Worm (Caenorhabditis elegans) whole organism, young adult: ENCODE results near the gene msp-51.

Experiments
- B0019.2 ChIP-seq: fragments of 200-800 bp; sonication (Bioruptor generic); conservative IDR thresholded peaks from 2 replicates; pipeline ENCODE4 v1.3.6; 2022; ENCODE audit warnings: missing genetic modification reagents, missing genetic modification characterization, missing compliant biosample characterization
- B0336.3 ChIP-seq: fragments of 200-800 bp; sonication (Bioruptor generic); IDR thresholded peaks from 2 replicates; pipeline ENCODE4 v1.3.6; 2022; ENCODE audit warnings: missing genetic modification characterization, missing compliant biosample characterization
- C06A6.2 ChIP-seq: fragments of 200-800 bp; sonication (Bioruptor generic); conservative IDR thresholded peaks from 2 replicates; pipeline ENCODE4 v1.3.6; 2022; ENCODE audit warnings: missing genetic modification characterization, missing compliant biosample characterization
- F10E7.11 ChIP-seq: sonication (generic microtip); optimal IDR thresholded peaks from 2 replicates; lab custom pipeline; 2017; ENCODE audit warnings: mild to moderate bottlenecking, missing genetic modification characterization, moderate library complexity, missing compliant biosample characterization
- F39B2.1 ChIP-seq: fragments of 200-800 bp; sonication (Bioruptor generic); IDR thresholded peaks from 2 replicates; pipeline ENCODE4 v1.3.6; 2022; ENCODE audit warnings: missing genetic modification reagents, missing genetic modification characterization, missing compliant biosample characterization
- F57A8.1 ChIP-seq: fragments of 200-800 bp; sonication (Bioruptor generic); optimal IDR thresholded peaks from 2 replicates; lab custom pipeline; 2018; ENCODE audit warnings: mild to moderate bottlenecking, missing genetic modification characterization, moderate library complexity, missing compliant biosample characterization
- K11D2.4 ChIP-seq: fragments of 200-800 bp; sonication (Bioruptor generic); IDR thresholded peaks from 2 replicates; pipeline ENCODE4 v1.3.6; 2022; ENCODE audit warnings: missing genetic modification reagents, missing genetic modification characterization, missing compliant biosample characterization
- T07F8.4 ChIP-seq: sonication (generic microtip); optimal IDR thresholded peaks from 2 replicates; lab custom pipeline; 2016; ENCODE audit warnings: mild to moderate bottlenecking, missing genetic modification characterization, moderate library complexity, missing compliant biosample characterization
- Y53F4B.3 ChIP-seq: fragments of 200-800 bp; sonication (Bioruptor generic); IDR thresholded peaks from 2 replicates; pipeline ENCODE4 v1.3.6; 2022; ENCODE audit warnings: missing genetic modification reagents, missing genetic modification characterization, missing compliant biosample characterization
- Y53G8AR.9 ChIP-seq: fragments of 200-800 bp; sonication (Bioruptor generic); conservative IDR thresholded peaks from 2 replicates; pipeline ENCODE4 v1.3.6; 2022; ENCODE audit warnings: missing genetic modification reagents, missing genetic modification characterization, missing compliant biosample characterization
- Y56A3A.18 ChIP-seq: fragments of 200-800 bp; sonication (Bioruptor generic); IDR thresholded peaks from 2 replicates; pipeline ENCODE4 v1.3.6; 2022; ENCODE audit warnings: missing genetic modification reagents, missing genetic modification characterization, missing compliant biosample characterization
- Y79H2A.3 ChIP-seq: fragments of 200-800 bp; sonication (Bioruptor generic); conservative IDR thresholded peaks from 2 replicates; pipeline ENCODE4 v1.3.6; 2022; ENCODE audit warnings: missing genetic modification reagents, missing genetic modification characterization, missing compliant biosample characterization
- Y95B8A.8 ChIP-seq: fragments of 200-800 bp; sonication (Bioruptor generic); IDR thresholded peaks from 2 replicates; pipeline ENCODE4 v1.3.6; 2022; ENCODE audit warnings: missing genetic modification reagents, missing genetic modification characterization, missing compliant biosample characterization
- ama-1 ChIP-seq, 3 experiments: fragments of 150-350 bp in 1 of 3; sonication (generic microtip) in 2 of 3; optimal IDR thresholded peaks; 2 replicates each; lab custom pipeline; 2014 to 2018; ENCODE audit warnings: missing biosample characterization in 2 of 3, missing genetic modification characterization in 2 of 3, missing genetic modification reagents in 2 of 3
- aptf-3 ChIP-seq: fragments of 200-800 bp; sonication (Bioruptor generic); IDR thresholded peaks from 2 replicates; pipeline ENCODE4 v1.3.6; 2022; ENCODE audit warnings: missing genetic modification characterization, missing compliant biosample characterization
- atf-7 ChIP-seq: sonication (generic microtip); optimal IDR thresholded peaks from 2 replicates; lab custom pipeline; 2017; ENCODE audit warnings: mild to moderate bottlenecking, missing genetic modification characterization, missing compliant biosample characterization
- attf-6 ChIP-seq: fragments of 200-800 bp; sonication (Bioruptor generic); IDR thresholded peaks from 2 replicates; pipeline ENCODE4 v1.3.6; 2022; ENCODE audit warnings: missing genetic modification reagents, missing genetic modification characterization, missing compliant biosample characterization
- bed-2 ChIP-seq: fragments of 200-800 bp; sonication (Bioruptor generic); IDR thresholded peaks from 2 replicates; pipeline ENCODE4 v1.3.6; 2022; ENCODE audit warnings: missing genetic modification reagents, missing genetic modification characterization, missing compliant biosample characterization
- ccch-3 ChIP-seq: fragments of 200-800 bp; sonication (Bioruptor generic); optimal IDR thresholded peaks from 2 replicates; lab custom pipeline; 2018; ENCODE audit warnings: mild to moderate bottlenecking, missing genetic modification characterization, missing compliant biosample characterization
- cebp-1 ChIP-seq, 2 experiments: fragments of 200-800 bp in 1 of 2; sonication (Bioruptor generic) in 1 of 2; sonication (generic microtip) in 1 of 2; IDR thresholded peaks in 1 of 2; optimal IDR thresholded peaks in 1 of 2; 2 replicates each; pipeline versions ENCODE4 v1.3.6 to Lab custom; 2017 to 2022; ENCODE audit warnings: missing compliant biosample characterization in 2 of 2, missing genetic modification characterization in 2 of 2, mild to moderate bottlenecking in 1 of 2, missing genetic modification reagents in 1 of 2, moderate library complexity in 1 of 2
- ceh-100 ChIP-seq: fragments of 200-800 bp; sonication (Bioruptor generic); IDR thresholded peaks from 2 replicates; pipeline ENCODE4 v1.3.6; 2022; ENCODE audit warnings: missing genetic modification reagents, missing genetic modification characterization, missing compliant biosample characterization
- ceh-27 ChIP-seq: fragments of 200-800 bp; sonication (Bioruptor generic); optimal IDR thresholded peaks from 2 replicates; lab custom pipeline; 2018; ENCODE audit warnings: mild to moderate bottlenecking, missing genetic modification characterization, moderate library complexity, missing compliant biosample characterization
- ceh-79 ChIP-seq: sonication (generic microtip); optimal IDR thresholded peaks from 2 replicates; lab custom pipeline; 2017; ENCODE audit warnings: mild to moderate bottlenecking, missing genetic modification characterization, missing compliant biosample characterization
- ceh-91 ChIP-seq: fragments of 200-800 bp; sonication (Bioruptor generic); IDR thresholded peaks from 2 replicates; pipeline ENCODE4 v1.3.6; 2022; ENCODE audit warnings: missing genetic modification reagents, missing genetic modification characterization, missing compliant biosample characterization
- chd-7 ChIP-seq: sonication (generic microtip); optimal IDR thresholded peaks from 2 replicates; lab custom pipeline; 2016; ENCODE audit warnings: mild to moderate bottlenecking, missing genetic modification characterization, moderate library complexity, missing compliant biosample characterization
- dpff-1 ChIP-seq: sonication (generic microtip); optimal IDR thresholded peaks from 2 replicates; lab custom pipeline; 2017; ENCODE audit warnings: mild to moderate bottlenecking, missing genetic modification characterization, missing compliant biosample characterization
- hrde-1 ChIP-seq: sonication (generic microtip); optimal IDR thresholded peaks from 2 replicates; lab custom pipeline; 2016; ENCODE audit warnings: missing genetic modification characterization, mild to moderate bottlenecking, missing compliant biosample characterization, moderate library complexity, missing genotype, missing genetic modification reagents, borderline replicate concordance
- lin-26 ChIP-seq: fragments of 200-800 bp; sonication (Bioruptor generic); IDR thresholded peaks from 2 replicates; pipeline ENCODE4 v1.3.6; 2022; ENCODE audit warnings: missing genetic modification reagents, missing genetic modification characterization, missing compliant biosample characterization
- lin-40 ChIP-seq: sonication (generic microtip); optimal IDR thresholded peaks from 2 replicates; lab custom pipeline; 2016; ENCODE audit warnings: missing genetic modification characterization, mild to moderate bottlenecking, missing compliant biosample characterization, missing genotype, missing genetic modification reagents
- lir-1 ChIP-seq: fragments of 200-800 bp; sonication (Bioruptor generic); conservative IDR thresholded peaks from 2 replicates; pipeline ENCODE4 v1.3.6; 2022; ENCODE audit warnings: missing genetic modification reagents, missing genetic modification characterization, missing compliant biosample characterization
- lsl-1 ChIP-seq: fragments of 200-800 bp; sonication (Bioruptor generic); optimal IDR thresholded peaks from 2 replicates; lab custom pipeline; 2018; ENCODE audit warnings: mild to moderate bottlenecking, missing genetic modification characterization, moderate library complexity, missing compliant biosample characterization
- madf-10 ChIP-seq: sonication (generic microtip); optimal IDR thresholded peaks from 2 replicates; lab custom pipeline; 2016; ENCODE audit warnings: mild to moderate bottlenecking, missing genetic modification characterization, missing compliant biosample characterization
- madf-3 ChIP-seq: fragments of 200-800 bp; sonication (Bioruptor generic); IDR thresholded peaks from 2 replicates; pipeline ENCODE4 v1.3.6; 2022; ENCODE audit warnings: missing genetic modification reagents, missing genetic modification characterization, missing compliant biosample characterization
- mcd-1 ChIP-seq: fragments of 200-800 bp; sonication (Bioruptor generic); IDR thresholded peaks from 2 replicates; pipeline ENCODE4 v1.3.6; 2022; ENCODE audit warnings: missing genetic modification reagents, missing genetic modification characterization, missing compliant biosample characterization
- nhr-120 ChIP-seq: fragments of 200-800 bp; sonication (Bioruptor generic); IDR thresholded peaks from 2 replicates; pipeline ENCODE4 v1.3.6; 2022; ENCODE audit warnings: missing genetic modification characterization, missing compliant biosample characterization
- nhr-90 ChIP-seq: sonication (generic microtip); optimal IDR thresholded peaks from 2 replicates; lab custom pipeline; 2016; ENCODE audit warnings: missing genotype, mild to moderate bottlenecking, missing genetic modification characterization, missing compliant biosample characterization
- pha-4 ChIP-seq: fragments of 150-350 bp; sonication (generic microtip); optimal IDR thresholded peaks from 2 replicates; lab custom pipeline; 2014; ENCODE audit warnings: missing biosample characterization, missing genetic modification reagents, missing genetic modification characterization
- rpc-1 ChIP-seq, 2 experiments: fragments of 150-350 bp in 1 of 2; sonication (generic microtip) in 1 of 2; optimal IDR thresholded peaks; 2 replicates each; lab custom pipeline; 2014 to 2018; ENCODE audit warnings: missing biosample characterization in 1 of 2, missing genetic modification characterization in 1 of 2, missing genetic modification reagents in 1 of 2, missing genotype in 1 of 2
- sdz-38 ChIP-seq: sonication (generic microtip); optimal IDR thresholded peaks from 2 replicates; lab custom pipeline; 2016; ENCODE audit warnings: missing genotype, missing genetic modification characterization, missing compliant biosample characterization
- snpc-3.4 ChIP-seq: sonication (generic microtip); optimal IDR thresholded peaks from 2 replicates; lab custom pipeline; 2017; ENCODE audit warnings: missing genetic modification characterization, mild to moderate bottlenecking, missing compliant biosample characterization, antibody characterized with exemption, moderate library complexity, missing genotype, missing genetic modification reagents
- snpc-4 ChIP-seq, 5 experiments: fragments of 150-350 bp in 1 of 5; sonication (generic microtip) in 4 of 5; optimal IDR thresholded peaks; 2 replicates each; lab custom pipeline; 2014 to 2018; ENCODE audit warnings: missing genetic modification characterization in 5 of 5, missing biosample characterization in 3 of 5, antibody characterized with exemption in 2 of 5, mild to moderate bottlenecking in 2 of 5, missing compliant biosample characterization in 2 of 5, missing genotype in 2 of 5, moderate library complexity in 2 of 5, missing genetic modification reagents in 1 of 5
- tbx-9 ChIP-seq: sonication (generic microtip); optimal IDR thresholded peaks from 2 replicates; lab custom pipeline; 2016; ENCODE audit warnings: borderline replicate concordance, missing genetic modification characterization, inconsistent platforms, missing compliant biosample characterization
- tlf-1 ChIP-seq: fragments of 200-800 bp; sonication (Bioruptor generic); optimal IDR thresholded peaks from 2 replicates; lab custom pipeline; 2018; ENCODE audit warnings: mild to moderate bottlenecking, missing genetic modification characterization, missing compliant biosample characterization
- zfh-2 ChIP-seq: fragments of 200-800 bp; sonication (Bioruptor generic); conservative IDR thresholded peaks from 2 replicates; pipeline ENCODE4 v1.3.6; 2022; ENCODE audit warnings: missing genetic modification reagents, missing genetic modification characterization, missing compliant biosample characterization
- zim-3 ChIP-seq: sonication (generic microtip); optimal IDR thresholded peaks from 2 replicates; lab custom pipeline; 2017; ENCODE audit warnings: mild to moderate bottlenecking, missing genetic modification characterization, moderate library complexity, missing compliant biosample characterization
- ztf-25 ChIP-seq: fragments of 200-800 bp; sonication (Bioruptor generic); IDR thresholded peaks from 2 replicates; pipeline ENCODE4 v1.3.6; 2022; ENCODE audit warnings: missing genetic modification reagents, missing genetic modification characterization, missing compliant biosample characterization
- ztf-28 ChIP-seq: fragments of 200-800 bp; sonication (Bioruptor generic); IDR thresholded peaks from 2 replicates; pipeline ENCODE4 v1.3.6; 2022; ENCODE audit warnings: missing genetic modification reagents, missing genetic modification characterization, missing compliant biosample characterization

Gene msp-51

DNA sequence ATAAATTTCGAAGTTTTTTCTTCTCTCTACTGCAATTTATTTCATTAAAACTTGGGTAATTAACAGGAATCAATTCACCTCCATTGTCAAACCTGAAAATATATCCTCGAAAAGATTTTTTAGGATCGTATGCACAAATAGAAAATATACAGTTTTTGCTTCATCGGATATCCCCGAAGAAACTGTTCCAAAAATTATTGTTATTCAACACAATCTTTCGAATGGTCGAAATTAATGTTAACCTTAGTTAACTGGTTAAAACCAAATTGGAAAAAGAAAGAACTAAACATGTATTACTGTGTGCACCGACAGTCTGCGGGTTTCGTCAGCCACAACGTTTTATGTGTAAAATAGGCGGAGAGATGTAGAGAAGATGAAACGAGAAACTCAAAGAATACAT, 22.0 kb upstream of the msp-51 start (continued):
- TF ChIP-seq hrde-1 (no peak), lsl-1 (GFP tag; lab: Kevin White, UChicago) (peak; percentile 40), zfh-2 (GFP tag; lab: Robert Waterston, UW) (no peak), Y53G8AR.9 (GFP tag; lab: Robert Waterston, UW) (0 out of 2 replicates have a peak, but pooled peaks have one; percentile 40), atf-7 (tag; lab: Kevin White, UChicago) (no peak), Y79H2A.3 (GFP tag; lab: Robert Waterston, UW) (no peak), C06A6.2 (GFP tag; lab: Robert Waterston, UW) (no peak), Y53F4B.3 (GFP tag; lab: Robert Waterston, UW) (no peak), ztf-25 (GFP tag; lab: Robert Waterston, UW) (no peak), lin-40 (tag; lab: Kevin White, UChicago) (no peak), Y56A3A.18 (GFP tag; lab: Robert Waterston, UW) (no peak), K11D2.4 (GFP tag; lab: Robert Waterston, UW) (no peak), mcd-1 (peak; percentile 51; the same call in 1 of the 2 replicates), B0336.3 (GFP tag; lab: Robert Waterston, UW) (no peak), F10E7.11 (tag; lab: Kevin White, UChicago) (no peak), ceh-100 (GFP tag; lab: Robert Waterston, UW) (peak; percentile 62), snpc-4 (GFP tag; optimal IDR thresholded peaks at IDR 0.05; lab: Kevin White, UChicago) (peak; percentile 94), snpc-4 (tag; optimal IDR thresholded peaks at IDR 0.05; lab: Kevin White, UChicago) (peak; percentile 93 to 99 (median 98)), F57A8.1 (no peak), tbx-9 (tag; lab: Kevin White, UChicago) (no peak), chd-7 (no peak), T07F8.4 (tag; lab: Kevin White, UChicago) (no peak), ceh-27 (GFP tag; lab: Kevin White, UChicago) (no peak), bed-2 (GFP tag; lab: Robert Waterston, UW) (no peak), snpc-3.4 (peak; percentile 75), aptf-3 (GFP tag; lab: Robert Waterston, UW) (no peak), madf-3 (no peak), ceh-79 (tag; lab: Kevin White, UChicago) (no peak), lir-1 (GFP tag; lab: Robert Waterston, UW) (no peak), cebp-1 (GFP tag; IDR thresholded peaks at IDR 0.05; lab: Robert Waterston, UW) (no peak), cebp-1 (tag; optimal IDR thresholded peaks at IDR 0.05; lab: Kevin White, UChicago) (no peak), Y95B8A.8 (GFP tag; lab: Robert Waterston, UW) (0 out of 2 replicates have a peak, but pooled peaks have one; percentile 36), ccch-3 (GFP tag; lab: Kevin White, UChicago) (no peak), sdz-38 (no peak), rpc-1 (optimal IDR thresholded peaks at IDR 0.05; lab: Kevin White, UChicago) (no peak), rpc-1 (tag; optimal IDR thresholded peaks at IDR 0.05; lab: Kevin White, UChicago) (no peak), ama-1 (optimal IDR thresholded peaks at IDR 0.05; lab: Kevin White, UChicago) (no peak), ama-1 (GFP tag; optimal IDR thresholded peaks at IDR 0.05; lab: Kevin White, UChicago) (no peak), tlf-1 (GFP tag; lab: Kevin White, UChicago) (no peak), nhr-90 (no peak), zim-3 (tag; lab: Kevin White, UChicago) (no peak), ceh-91 (GFP tag; lab: Robert Waterston, UW) (no peak), lin-26 (GFP tag; lab: Robert Waterston, UW) (no peak), F39B2.1 (no peak), dpff-1 (tag; lab: Kevin White, UChicago) (no peak), attf-6 (GFP tag; lab: Robert Waterston, UW) (peak; percentile 97), ztf-28 (GFP tag; lab: Robert Waterston, UW) (no peak), pha-4 (tag; lab: Kevin White, UChicago) (no peak), B0019.2 (GFP tag; lab: Robert Waterston, UW) (no peak), nhr-120 (GFP tag; lab: Robert Waterston, UW) (no peak), madf-10 (no peak)
